ENCODE assay signal across 5 worm cellular contexts in the genomic region with DNA sequence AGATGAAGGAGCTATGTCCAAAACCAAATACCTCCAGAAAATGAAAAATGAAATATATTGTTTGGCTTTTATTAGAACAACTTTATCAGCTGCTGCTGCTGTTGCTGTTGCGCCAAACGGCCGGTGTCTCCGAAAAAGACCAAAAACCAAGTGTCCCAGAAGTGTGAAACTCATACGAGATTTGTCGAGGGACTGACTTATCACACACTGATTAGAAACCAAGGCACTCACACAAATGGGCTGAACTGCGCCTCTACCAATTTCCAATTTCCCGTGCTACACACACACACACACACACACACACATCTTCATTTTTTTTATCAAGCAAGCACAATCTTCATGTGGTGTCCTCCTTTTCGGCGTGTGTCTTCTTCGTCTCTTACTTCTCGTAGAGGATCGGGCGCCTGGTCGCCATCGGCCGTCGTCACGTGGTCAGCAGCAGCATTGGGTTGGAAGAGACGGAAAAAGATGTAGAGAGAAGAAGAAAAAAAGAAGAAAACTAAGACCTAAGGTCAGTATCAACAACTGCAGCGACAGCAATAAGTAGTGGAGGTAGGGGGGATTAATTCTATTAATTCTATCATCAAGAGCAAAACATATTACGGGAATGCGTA.
TF ChIP-seq lines count a peak whose summit lies in the region.

No protein-coding gene starts in this region.

TF ChIP-seq in whole organism, L1 larva, 84 proteins besides CTCF, POLR2A, EP300 and RAD21 (continued from another document and continues in another):
- TF ChIP-seq ets-5 (GFP tag; IDR thresholded peaks at IDR 0.05; lab: Robert Waterston, UW), result no peak
- TF ChIP-seq xbp-1 (tag; optimal IDR thresholded peaks at IDR 0.05; lab: Kevin White, UChicago), result peak; percentile 70
- TF ChIP-seq ceh-63 (GFP tag; optimal IDR thresholded peaks at IDR 0.05; lab: Kevin White, UChicago), result no peak
- TF ChIP-seq nhr-77 (tag; optimal IDR thresholded peaks at IDR 0.05; lab: Kevin White, UChicago), result peak; percentile 38
- TF ChIP-seq mep-1 (tag; optimal IDR thresholded peaks at IDR 0.05; lab: Kevin White, UChicago), result peak; percentile 89
- TF ChIP-seq dsc-1 (tag; optimal IDR thresholded peaks at IDR 0.05; lab: Kevin White, UChicago), result peak; percentile 80
- TF ChIP-seq irx-1 (tag; optimal IDR thresholded peaks at IDR 0.05; lab: Kevin White, UChicago), result peak; percentile 41
- TF ChIP-seq jun-1 (tag; optimal IDR thresholded peaks at IDR 0.05; lab: Kevin White, UChicago), result peak; percentile 69
- TF ChIP-seq aha-1 (tag; optimal IDR thresholded peaks at IDR 0.05; lab: Kevin White, UChicago), result no peak
- TF ChIP-seq unc-62 (GFP tag; optimal IDR thresholded peaks at IDR 0.05; lab: Kevin White, UChicago), result no peak
- no peak for TF ChIP-seq C34B4.2 (tag; optimal IDR thresholded peaks at IDR 0.05; lab: Kevin White, UChicago)
- TF ChIP-seq ceh-8 (GFP tag; optimal IDR thresholded peaks at IDR 0.05; lab: Kevin White, UChicago), result peak; percentile 32
- no peak for TF ChIP-seq alr-1 (tag; optimal IDR thresholded peaks at IDR 0.05; lab: Kevin White, UChicago; ENCODE audit: borderline replicate concordance)
- no peak for TF ChIP-seq isw-1 (GFP tag; IDR thresholded peaks at IDR 0.05; lab: Robert Waterston, UW)
- TF ChIP-seq aly-2 (tag; optimal IDR thresholded peaks at IDR 0.05; lab: Kevin White, UChicago), result no peak
- TF ChIP-seq nhr-28 (tag; optimal IDR thresholded peaks at IDR 0.05; lab: Kevin White, UChicago), result no peak
- no peak for TF ChIP-seq lin-15B (tag; optimal IDR thresholded peaks at IDR 0.05; lab: Kevin White, UChicago)
- TF ChIP-seq dpl-1 (GFP tag; optimal IDR thresholded peaks at IDR 0.05; lab: Kevin White, UChicago), result peak; percentile 40 to 63 (median 61)
- no peak for TF ChIP-seq hlh-4 (tag; optimal IDR thresholded peaks at IDR 0.05; lab: Kevin White, UChicago)
- TF ChIP-seq mef-2 (tag; optimal IDR thresholded peaks at IDR 0.05; lab: Kevin White, UChicago), result peak; percentile 18
- TF ChIP-seq ceh-88 (GFP tag; IDR thresholded peaks at IDR 0.05; lab: Robert Waterston, UW), result no peak
- TF ChIP-seq ama-1 (optimal IDR thresholded peaks at IDR 0.05; lab: Kevin White, UChicago), result no peak
- TF ChIP-seq hpl-2 (GFP tag; optimal IDR thresholded peaks at IDR 0.05; lab: Kevin White, UChicago), result no peak
- peak; percentile 72 for TF ChIP-seq blmp-1 (tag; optimal IDR thresholded peaks at IDR 0.05; lab: Kevin White, UChicago)
- no peak for TF ChIP-seq nhr-76 (tag; optimal IDR thresholded peaks at IDR 0.05; lab: Kevin White, UChicago)
- TF ChIP-seq elt-2 (tag; optimal IDR thresholded peaks at IDR 0.05; lab: Kevin White, UChicago), result peak; percentile 82

TF ChIP-seq in whole organism, L2 larva, 48 proteins besides CTCF, POLR2A, EP300 and RAD21 (continued from another document and continues in another):
- TF ChIP-seq dmd-4 (tag; optimal IDR thresholded peaks at IDR 0.05; lab: Kevin White, UChicago), result no peak
- TF ChIP-seq nhr-77 (tag; optimal IDR thresholded peaks at IDR 0.05; lab: Kevin White, UChicago), result no peak
- TF ChIP-seq lsy-2 (tag; optimal IDR thresholded peaks at IDR 0.05; lab: Kevin White, UChicago), result peak in 1 of 2 experiments; percentile 81
- TF ChIP-seq gmeb-1 (tag; optimal IDR thresholded peaks at IDR 0.05; lab: Kevin White, UChicago), result peak; percentile 78
- TF ChIP-seq mab-5 (tag; optimal IDR thresholded peaks at IDR 0.05; lab: Kevin White, UChicago), result peak; percentile 33
- no peak for TF ChIP-seq nhr-11 (tag; optimal IDR thresholded peaks at IDR 0.05; lab: Kevin White, UChicago)
- TF ChIP-seq nhr-129 (tag; optimal IDR thresholded peaks at IDR 0.05; lab: Kevin White, UChicago), result peak; percentile 84
- peak; percentile 78 for TF ChIP-seq ztf-4 (tag; optimal IDR thresholded peaks at IDR 0.05; lab: Kevin White, UChicago)
- TF ChIP-seq Y55F3AM.14 (GFP tag; optimal IDR thresholded peaks at IDR 0.05; lab: Kevin White, UChicago), result no peak
- TF ChIP-seq zag-1 (tag; optimal IDR thresholded peaks at IDR 0.05; lab: Kevin White, UChicago), result peak; percentile 61
- no peak for TF ChIP-seq skn-1 (tag; optimal IDR thresholded peaks at IDR 0.05; lab: Kevin White, UChicago)
- peak; percentile 88 for TF ChIP-seq nhr-25 (tag; optimal IDR thresholded peaks at IDR 0.05; lab: Kevin White, UChicago)
- TF ChIP-seq aly-2 (tag; optimal IDR thresholded peaks at IDR 0.05; lab: Kevin White, UChicago), result no peak
- no peak for TF ChIP-seq lin-11 (tag; optimal IDR thresholded peaks at IDR 0.05; lab: Kevin White, UChicago)
- no peak for TF ChIP-seq nhr-23 (tag; optimal IDR thresholded peaks at IDR 0.05; lab: Kevin White, UChicago)
- peak; percentile 91 for TF ChIP-seq crh-2 (tag; optimal IDR thresholded peaks at IDR 0.05; lab: Kevin White, UChicago)
- no peak for TF ChIP-seq ztf-1 (GFP tag; conservative IDR thresholded peaks at IDR 0.05; lab: Robert Waterston, UW)
- peak; percentile 93 for TF ChIP-seq sma-9 (GFP tag; optimal IDR thresholded peaks at IDR 0.05; lab: Kevin White, UChicago)
- no peak for TF ChIP-seq sma-9 (tag; optimal IDR thresholded peaks at IDR 0.05; lab: Kevin White, UChicago)
- TF ChIP-seq fos-1 (tag; optimal IDR thresholded peaks at IDR 0.05; lab: Kevin White, UChicago), result peak; percentile 63
- TF ChIP-seq nhr-10 (tag; optimal IDR thresholded peaks at IDR 0.05; lab: Kevin White, UChicago), result no peak
- TF ChIP-seq C34F6.9 (tag; optimal IDR thresholded peaks at IDR 0.05; lab: Kevin White, UChicago), result peak; percentile 88
- no peak for TF ChIP-seq snpc-4 (tag; optimal IDR thresholded peaks at IDR 0.05; lab: Kevin White, UChicago)
- peak; percentile 60 for TF ChIP-seq blmp-1 (tag; optimal IDR thresholded peaks at IDR 0.05; lab: Kevin White, UChicago; ENCODE audit: insufficient read depth)
- no peak for TF ChIP-seq R02D3.7 (tag; optimal IDR thresholded peaks at IDR 0.05; lab: Kevin White, UChicago)
- peak; percentile 84 for TF ChIP-seq F13H6.1 (tag; optimal IDR thresholded peaks at IDR 0.05; lab: Kevin White, UChicago)

TF ChIP-seq in whole organism, L3 larva, 47 proteins besides CTCF, POLR2A, EP300 and RAD21 (continued from another document):
- TF ChIP-seq snpc-4 (tag; optimal IDR thresholded peaks at IDR 0.05; lab: Kevin White, UChicago), result peak; percentile 55
- TF ChIP-seq nfya-1 (tag; optimal IDR thresholded peaks at IDR 0.05; lab: Kevin White, UChicago; ENCODE audit: insufficient read depth), result peak; percentile 87
- TF ChIP-seq nhr-11 (tag; optimal IDR thresholded peaks at IDR 0.05; lab: Kevin White, UChicago), result peak; percentile 44
- TF ChIP-seq pqm-1 (tag; optimal IDR thresholded peaks at IDR 0.05; lab: Kevin White, UChicago), result peak; percentile 66
- peak; percentile 89 for TF ChIP-seq elt-2 (tag; optimal IDR thresholded peaks at IDR 0.05; lab: Kevin White, UChicago)
- peak; percentile 41 for TF ChIP-seq lsy-12 (tag; optimal IDR thresholded peaks at IDR 0.05; lab: Kevin White, UChicago)
- peak; percentile 5 for TF ChIP-seq unc-62 (GFP tag; optimal IDR thresholded peaks at IDR 0.05; lab: Kevin White, UChicago)
- no peak for TF ChIP-seq nhr-12 (tag; optimal IDR thresholded peaks at IDR 0.05; lab: Kevin White, UChicago)
- peak; percentile 61 for TF ChIP-seq egl-5 (tag; optimal IDR thresholded peaks at IDR 0.05; lab: Kevin White, UChicago)
- TF ChIP-seq nhr-43 (tag; optimal IDR thresholded peaks at IDR 0.05; lab: Kevin White, UChicago; ENCODE audit: poor library complexity, severe bottlenecking), result peak; percentile 65
- peak; percentile 37 for TF ChIP-seq ztf-4 (tag; optimal IDR thresholded peaks at IDR 0.05; lab: Kevin White, UChicago)

TF ChIP-seq in whole organism, L4 larva, 104 proteins besides CTCF, POLR2A, EP300 and RAD21 (continued from another document and continues in another):
- TF ChIP-seq lin-13 (GFP tag; optimal IDR thresholded peaks at IDR 0.05; lab: Kevin White, UChicago), result peak; percentile 4
- TF ChIP-seq mxl-3 (GFP tag; optimal IDR thresholded peaks at IDR 0.05; lab: Kevin White, UChicago), result peak; percentile 96
- TF ChIP-seq nhr-6 (tag; optimal IDR thresholded peaks at IDR 0.05; lab: Kevin White, UChicago), result peak; percentile 75
- TF ChIP-seq mdl-1 (tag; optimal IDR thresholded peaks at IDR 0.05; lab: Kevin White, UChicago), result peak; percentile 76 to 96
- TF ChIP-seq egl-43 (GFP tag; IDR thresholded peaks at IDR 0.05; lab: Robert Waterston, UW), result no peak
- peak; percentile 56 for TF ChIP-seq set-16 (GFP tag; IDR thresholded peaks at IDR 0.05; lab: Robert Waterston, UW)
- TF ChIP-seq lsy-2 (tag; optimal IDR thresholded peaks at IDR 0.05; lab: Kevin White, UChicago), result peak; percentile 64 to 80
- no peak for TF ChIP-seq zip-2 (tag; optimal IDR thresholded peaks at IDR 0.05; lab: Kevin White, UChicago)
- no peak for TF ChIP-seq ceh-44 (GFP tag; IDR thresholded peaks at IDR 0.05; lab: Robert Waterston, UW)
- TF ChIP-seq F37D6.2 (tag; optimal IDR thresholded peaks at IDR 0.05; lab: Kevin White, UChicago), result no peak
- peak; percentile 37 for TF ChIP-seq T26A8.4 (GFP tag; IDR thresholded peaks at IDR 0.05; lab: Robert Waterston, UW)
- peak; percentile 65 for TF ChIP-seq ctbp-1 (GFP tag; IDR thresholded peaks at IDR 0.05; lab: Robert Waterston, UW)
- no peak for TF ChIP-seq unc-39 (tag; optimal IDR thresholded peaks at IDR 0.05; lab: Kevin White, UChicago)
- peak; percentile 7 to 11 for TF ChIP-seq daf-16 (GFP tag; optimal IDR thresholded peaks at IDR 0.05; lab: Kevin White, UChicago)
- peak; percentile 73 for TF ChIP-seq daf-16 (tag; optimal IDR thresholded peaks at IDR 0.05; lab: Kevin White, UChicago)
- TF ChIP-seq dpl-1 (GFP tag; optimal IDR thresholded peaks at IDR 0.05; lab: Kevin White, UChicago), result peak; percentile 59
- peak; percentile 83 for TF ChIP-seq nhr-10 (tag; optimal IDR thresholded peaks at IDR 0.05; lab: Kevin White, UChicago)
- TF ChIP-seq R02D3.7 (tag; optimal IDR thresholded peaks at IDR 0.05; lab: Kevin White, UChicago), result no peak
- 0 out of 2 replicates have a peak, but pooled peaks have one; percentile 21 for TF ChIP-seq ceh-20 (GFP tag; IDR thresholded peaks at IDR 0.05; lab: Robert Waterston, UW)
- TF ChIP-seq fos-1 (tag; optimal IDR thresholded peaks at IDR 0.05; lab: Kevin White, UChicago), result no peak
- TF ChIP-seq ceh-82 (tag; optimal IDR thresholded peaks at IDR 0.05; lab: Kevin White, UChicago), result no peak
- TF ChIP-seq jun-1 (tag; optimal IDR thresholded peaks at IDR 0.05; lab: Kevin White, UChicago), result peak; percentile 48
- TF ChIP-seq sdz-12 (GFP tag; optimal IDR thresholded peaks at IDR 0.05; lab: Kevin White, UChicago), result no peak
- no peak for TF ChIP-seq Y5F2A.4 (GFP tag; optimal IDR thresholded peaks at IDR 0.05; lab: Kevin White, UChicago)
- TF ChIP-seq hif-1 (tag; optimal IDR thresholded peaks at IDR 0.05; lab: Kevin White, UChicago), result peak in 1 of 2 experiments; percentile 51
- TF ChIP-seq aha-1 (tag; lab: Kevin White, UChicago), result peak; percentile 97
- TF ChIP-seq duxl-1 (tag; optimal IDR thresholded peaks at IDR 0.05; lab: Kevin White, UChicago; ENCODE audit: poor library complexity), result peak; percentile 33
- TF ChIP-seq arid-1 (GFP tag; conservative IDR thresholded peaks at IDR 0.05; lab: Robert Waterston, UW), result 0 out of 2 replicates have a peak, but pooled peaks have one; percentile 29
- TF ChIP-seq nhr-77 (tag; optimal IDR thresholded peaks at IDR 0.05; lab: Kevin White, UChicago), result peak; percentile 17
- TF ChIP-seq D1046.2 (GFP tag; IDR thresholded peaks at IDR 0.05; lab: Robert Waterston, UW), result 0 out of 2 replicates have a peak, but pooled peaks have one; percentile 38
- TF ChIP-seq dmd-8 (GFP tag; IDR thresholded peaks at IDR 0.05; lab: Robert Waterston, UW), result no peak
- no peak for TF ChIP-seq fkh-10 (GFP tag; optimal IDR thresholded peaks at IDR 0.05; lab: Kevin White, UChicago)
- peak; percentile 33 for TF ChIP-seq pqm-1 (tag; optimal IDR thresholded peaks at IDR 0.05; lab: Kevin White, UChicago)
- peak; percentile 97 for TF ChIP-seq hlh-11 (tag; optimal IDR thresholded peaks at IDR 0.05; lab: Kevin White, UChicago)

TF ChIP-seq in whole organism, young adult, 124 proteins besides CTCF, POLR2A, EP300 and RAD21 (continued from another document):
- TF ChIP-seq ztf-3 (GFP tag; optimal IDR thresholded peaks at IDR 0.05; lab: Kevin White, UChicago) (peak; percentile 72), nhr-27 (tag; optimal IDR thresholded peaks at IDR 0.05; lab: Kevin White, UChicago) (no peak), K12H6.12 (tag; optimal IDR thresholded peaks at IDR 0.05; lab: Kevin White, UChicago) (peak; percentile 57), lin-54 (GFP tag; optimal IDR thresholded peaks at IDR 0.05; lab: Kevin White, UChicago) (peak; percentile 27), egrh-3 (GFP tag; IDR thresholded peaks at IDR 0.05; lab: Robert Waterston, UW) (peak; percentile 78), nhr-80 (tag; optimal IDR thresholded peaks at IDR 0.05; lab: Kevin White, UChicago) (peak; percentile 92), dox-1 (GFP tag; IDR thresholded peaks at IDR 0.05; lab: Robert Waterston, UW) (peak; percentile 59), F33H1.4 (GFP tag; IDR thresholded peaks at IDR 0.05; lab: Robert Waterston, UW) (no peak), zfh-2 (GFP tag; conservative IDR thresholded peaks at IDR 0.05; lab: Robert Waterston, UW) (peak; percentile 86), Y79H2A.3 (GFP tag; conservative IDR thresholded peaks at IDR 0.05; lab: Robert Waterston, UW) (no peak), mxl-1 (tag; optimal IDR thresholded peaks at IDR 0.05; lab: Kevin White, UChicago) (no peak), F55B11.4 (tag; optimal IDR thresholded peaks at IDR 0.05; lab: Kevin White, UChicago; ENCODE audit: borderline replicate concordance, insufficient read depth) (no peak), athp-1 (tag; optimal IDR thresholded peaks at IDR 0.05; lab: Kevin White, UChicago) (no peak), F22D6.2 (tag; optimal IDR thresholded peaks at IDR 0.05; lab: Kevin White, UChicago) (peak; percentile 92), B0336.3 (GFP tag; IDR thresholded peaks at IDR 0.05; lab: Robert Waterston, UW) (peak; percentile 63), ztf-26 (tag; optimal IDR thresholded peaks at IDR 0.05; lab: Kevin White, UChicago) (peak; percentile 87), ekl-4 (GFP tag; IDR thresholded peaks at IDR 0.05; lab: Robert Waterston, UW) (peak; percentile 61; the same call in 1 of the 2 replicates), F23B12.7 (tag; optimal IDR thresholded peaks at IDR 0.05; lab: Kevin White, UChicago; ENCODE audit: insufficient read depth) (no peak), egl-18 (GFP tag; IDR thresholded peaks at IDR 0.05; lab: Robert Waterston, UW) (no peak), C06A6.2 (GFP tag; conservative IDR thresholded peaks at IDR 0.05; lab: Robert Waterston, UW) (0 out of 2 replicates have a peak, but pooled peaks have one; percentile 34), chd-7 (tag; optimal IDR thresholded peaks at IDR 0.05; lab: Kevin White, UChicago) (peak; percentile 65), F52B5.7 (tag; optimal IDR thresholded peaks at IDR 0.05; lab: Kevin White, UChicago) (no peak), madf-10 (tag; optimal IDR thresholded peaks at IDR 0.05; lab: Kevin White, UChicago) (peak; percentile 53), repo-1 (tag; optimal IDR thresholded peaks at IDR 0.05; lab: Kevin White, UChicago) (peak; percentile 31), cebp-1 (GFP tag; IDR thresholded peaks at IDR 0.05; lab: Robert Waterston, UW) (no peak), cebp-1 (tag; optimal IDR thresholded peaks at IDR 0.05; lab: Kevin White, UChicago) (peak; percentile 80), hmg-1.2 (GFP tag; IDR thresholded peaks at IDR 0.05; lab: Robert Waterston, UW) (peak; percentile 63; the same call in 1 of the 2 replicates), pbrm-1 (GFP tag; IDR thresholded peaks at IDR 0.05; lab: Robert Waterston, UW) (peak; percentile 66; the same call in 1 of the 2 replicates), madf-8 (GFP tag; conservative IDR thresholded peaks at IDR 0.05; lab: Robert Waterston, UW) (no peak), snpc-4 (GFP tag; optimal IDR thresholded peaks at IDR 0.05; lab: Kevin White, UChicago) (no peak), snpc-4 (tag; optimal IDR thresholded peaks at IDR 0.05; lab: Kevin White, UChicago) (peak in 2 of 4 experiments; percentile 4 to 42), lin-26 (GFP tag; IDR thresholded peaks at IDR 0.05; lab: Robert Waterston, UW) (no peak; the same call in 1 of the 2 replicates), ztf-22 (GFP tag; optimal IDR thresholded peaks at IDR 0.05; lab: Kevin White, UChicago) (peak; percentile 18), ceh-100 (GFP tag; IDR thresholded peaks at IDR 0.05; lab: Robert Waterston, UW) (0 out of 2 replicates have a peak, but pooled peaks have one; percentile 11), lin-35 (GFP tag; optimal IDR thresholded peaks at IDR 0.05; lab: Kevin White, UChicago) (peak in 1 of 3 experiments; percentile 32), egl-44 (GFP tag; IDR thresholded peaks at IDR 0.05; lab: Robert Waterston, UW) (0 out of 2 replicates have a peak, but pooled peaks have one; percentile 53), die-1 (tag; optimal IDR thresholded peaks at IDR 0.05; lab: Kevin White, UChicago) (peak; percentile 24), dpff-1 (tag; optimal IDR thresholded peaks at IDR 0.05; lab: Kevin White, UChicago) (no peak)
